Worm (Caenorhabditis elegans) whole organism, L3 larva: ENCODE data around the gene fbxc-44.

Experiments
- aly-2 ChIP-seq: fragments of 150-350 bp; optimal IDR thresholded peaks from 2 replicates; lab custom pipeline; 2014; ENCODE audit warnings: missing biosample characterization, missing genetic modification characterization
- ama-1 ChIP-seq: fragments of 150-350 bp; optimal IDR thresholded peaks from 2 replicates; lab custom pipeline; 2018
- ceh-9 ChIP-seq: sonication (generic microtip); optimal IDR thresholded peaks from 2 replicates; lab custom pipeline; 2018; ENCODE audit warnings: missing biosample characterization, missing genetic modification characterization
- fos-1 ChIP-seq: fragments of 150-350 bp; optimal IDR thresholded peaks from 2 replicates; lab custom pipeline; 2014; ENCODE audit warnings: missing biosample characterization, missing genetic modification characterization
- mdl-1 ChIP-seq: fragments of 150-350 bp; optimal IDR thresholded peaks from 2 replicates; lab custom pipeline; 2014; ENCODE audit warnings: missing biosample characterization, missing genetic modification characterization
- nfya-1 ChIP-seq: sonication (generic microtip); optimal IDR thresholded peaks from 2 replicates; lab custom pipeline; 2017; ENCODE audit warnings: missing genetic modification characterization, mild to moderate bottlenecking, missing compliant biosample characterization, antibody characterized with exemption, moderate library complexity; ENCODE audit not compliant: insufficient read depth
- nhr-25 ChIP-seq: sonication (generic microtip); optimal IDR thresholded peaks from 2 replicates; lab custom pipeline; 2017; ENCODE audit warnings: missing biosample characterization, missing genetic modification characterization
- nhr-76 ChIP-seq: fragments of 150-350 bp; sonication (generic microtip); optimal IDR thresholded peaks from 5 replicates; lab custom pipeline; 2014; ENCODE audit warnings: missing biosample characterization, missing genetic modification characterization
- snpc-4 ChIP-seq: fragments of 150-350 bp; optimal IDR thresholded peaks from 2 replicates; lab custom pipeline; 2014; ENCODE audit warnings: missing biosample characterization, missing genetic modification characterization
- tbx-2 ChIP-seq: sonication (generic microtip); optimal IDR thresholded peaks from 2 replicates; lab custom pipeline; 2016; ENCODE audit warnings: mild to moderate bottlenecking, missing genetic modification characterization, missing compliant biosample characterization

DNA sequence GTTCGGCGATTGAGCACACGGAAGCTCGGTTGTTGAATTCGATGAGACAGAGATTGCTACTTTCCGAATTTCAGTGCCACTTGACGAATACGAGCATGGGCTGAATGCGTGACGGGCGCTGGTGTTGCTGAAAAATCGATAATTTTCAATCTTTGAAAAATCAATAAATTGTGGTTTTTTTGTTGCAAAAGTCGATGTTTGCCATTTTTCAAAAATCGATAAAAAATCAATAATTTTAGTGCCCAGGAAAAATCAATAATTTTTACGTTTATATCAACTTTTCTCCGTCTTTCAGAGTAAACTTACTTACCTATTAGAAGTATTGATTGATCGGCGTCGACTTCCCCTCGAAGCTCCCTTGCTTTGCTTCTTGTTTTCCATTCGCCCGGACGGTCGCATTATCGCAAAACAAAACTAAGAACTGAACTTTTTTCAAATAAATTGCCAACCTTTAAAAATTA, 19.0 kb upstream of the fbxc-44 start, which contains the start of gene C16A11.7:
- TF ChIP-seq nfya-1 (tag; lab: Kevin White, UChicago) (no peak), fos-1 (no peak), snpc-4 (tag; lab: Kevin White, UChicago) (no peak), mdl-1 (tag; lab: Kevin White, UChicago) (no peak), nhr-25 (tag; lab: Kevin White, UChicago) (no peak), ceh-9 (tag; lab: Kevin White, UChicago) (no peak), ama-1 (no peak), tbx-2 (tag; lab: Kevin White, UChicago) (no peak), aly-2 (tag; lab: Kevin White, UChicago) (no peak), nhr-76 (tag; lab: Kevin White, UChicago) (no peak)
